Fruit fly (Drosophila melanogaster): ENCODE measurements around the gene Eaf6.

The Eaf6 gene

DNA sequence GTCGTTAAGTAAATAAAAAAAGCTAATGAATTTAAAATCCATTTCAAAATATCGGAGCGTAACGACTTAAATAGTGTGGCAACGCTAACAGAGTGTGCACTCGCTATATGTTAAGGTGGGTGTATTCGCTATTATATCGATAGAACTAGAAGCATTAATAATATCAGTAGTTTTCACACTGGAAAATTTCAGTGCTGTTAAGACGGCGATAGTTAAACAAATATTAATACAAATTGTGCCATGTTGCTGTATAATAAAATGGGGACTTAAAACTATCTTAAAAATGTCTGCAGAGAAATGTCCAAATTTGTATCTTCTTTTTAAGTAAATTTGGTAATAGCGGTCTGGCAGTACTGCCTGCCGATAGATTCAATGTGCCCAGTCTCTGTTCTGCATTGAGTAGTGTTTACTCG lies 24.8 kb downstream of the Eaf6 start (continued):
- TF ChIP-seq Xbp1 (GFP tag; optimal IDR thresholded peaks at IDR 0.05): peak; percentile 89
- TF ChIP-seq peb (GFP tag; IDR thresholded peaks at IDR 0.05): peak; percentile 56
- TF ChIP-seq CG17361 (GFP tag; IDR thresholded peaks at IDR 0.05): no peak; the same call in 2 of the 3 replicates
- peak; percentile 78 for TF ChIP-seq CG14860 (GFP tag; IDR thresholded peaks at IDR 0.05; ENCODE audit: partially characterized antibody)
- TF ChIP-seq twi (tag; optimal IDR thresholded peaks at IDR 0.05): no peak
- peak; percentile 88 for TF ChIP-seq CG16813 (GFP tag; IDR thresholded peaks at IDR 0.05; ENCODE audit: partially characterized antibody)
- TF ChIP-seq wdn (GFP tag; IDR thresholded peaks at IDR 0.05): peak; percentile 85
- peak; percentile 93 for TF ChIP-seq Ets97D (GFP tag; optimal IDR thresholded peaks at IDR 0.05)
- TF ChIP-seq CG5180 (GFP tag; optimal IDR thresholded peaks at IDR 0.05): no peak
- peak; percentile 78; the same call in 2 of the 3 replicates for TF ChIP-seq CG3726 (GFP tag; IDR thresholded peaks at IDR 0.05)
- TF ChIP-seq CG14050 (GFP tag; IDR thresholded peaks at IDR 0.05): peak; percentile 71
- TF ChIP-seq CG13123 (GFP tag; optimal IDR thresholded peaks at IDR 0.05): peak; percentile 86
- TF ChIP-seq CG12769 (tag; optimal IDR thresholded peaks at IDR 0.05): no peak
- TF ChIP-seq CG18599 (GFP tag; optimal IDR thresholded peaks at IDR 0.05): peak; percentile 85
- peak; percentile 85 for TF ChIP-seq Doc3 (GFP tag; IDR thresholded peaks at IDR 0.05; ENCODE audit: partially characterized antibody)
- peak; percentile 68; the same call in 1 of the 3 replicates for TF ChIP-seq Optix (GFP tag; IDR thresholded peaks at IDR 0.05)
- TF ChIP-seq Hr3 (GFP tag; optimal IDR thresholded peaks at IDR 0.05): peak; percentile 85
- peak; percentile 52 for TF ChIP-seq CG7928 (GFP tag; optimal IDR thresholded peaks at IDR 0.05)
- TF ChIP-seq ac (GFP tag; optimal IDR thresholded peaks at IDR 0.05): no peak
- no peak for TF ChIP-seq CG13894 (tag; optimal IDR thresholded peaks at IDR 0.05)
- no peak for TF ChIP-seq CG31365 (tag; optimal IDR thresholded peaks at IDR 0.05)
- TF ChIP-seq CG31388 (GFP tag; optimal IDR thresholded peaks at IDR 0.05): peak; percentile 80
- peak; percentile 92 for TF ChIP-seq CG1603 (tag; optimal IDR thresholded peaks at IDR 0.05)
- TF ChIP-seq CG13287 (GFP tag; IDR thresholded peaks at IDR 0.05; ENCODE audit: partially characterized antibody): peak; percentile 91
- peak; percentile 81 for TF ChIP-seq ase (GFP tag; IDR thresholded peaks at IDR 0.05)
- peak; percentile 92 for TF ChIP-seq al (GFP tag; IDR thresholded peaks at IDR 0.05)
- peak; percentile 93 for TF ChIP-seq pho (GFP tag; optimal IDR thresholded peaks at IDR 0.05)
- no peak for TF ChIP-seq CG15011 (GFP tag; optimal IDR thresholded peaks at IDR 0.05)
- no peak for TF ChIP-seq Hey (tag; optimal IDR thresholded peaks at IDR 0.05)
- peak; percentile 27 for TF ChIP-seq CG2875 (GFP tag; optimal IDR thresholded peaks at IDR 0.05)
- TF ChIP-seq Med (GFP tag): peak; percentile 98
- TF ChIP-seq CG4282 (GFP tag; optimal IDR thresholded peaks at IDR 0.05): peak; percentile 72
- TF ChIP-seq H15 (GFP tag; IDR thresholded peaks at IDR 0.05): peak; percentile 88
- peak; percentile 92 for TF ChIP-seq knrl (GFP tag; IDR thresholded peaks at IDR 0.05; ENCODE audit: partially characterized antibody)
- peak; percentile 80 for TF ChIP-seq hb (GFP tag; IDR thresholded peaks at IDR 0.05; ENCODE audit: partially characterized antibody)
- peak; percentile 86; the same call in 2 of the 3 replicates for TF ChIP-seq jigr1 (GFP tag; IDR thresholded peaks at IDR 0.05)
- TF ChIP-seq ATbp (GFP tag; optimal IDR thresholded peaks at IDR 0.05): no peak
- TF ChIP-seq CG14965 (GFP tag; optimal IDR thresholded peaks at IDR 0.05; ENCODE audit: borderline replicate concordance): peak; percentile 33
- TF ChIP-seq CG8388 (GFP tag; optimal IDR thresholded peaks at IDR 0.05): no peak
- TF ChIP-seq CG11093 (GFP tag; IDR thresholded peaks at IDR 0.05): peak; percentile 90
- TF ChIP-seq klu (GFP tag; IDR thresholded peaks at IDR 0.05): peak; percentile 92
- TF ChIP-seq cad (GFP tag; optimal IDR thresholded peaks at IDR 0.05): no peak
- peak in 1 of 2 experiments; percentile 43 for TF ChIP-seq insv (GFP tag; optimal IDR thresholded peaks at IDR 0.05)
- TF ChIP-seq Side (GFP tag; optimal IDR thresholded peaks at IDR 0.05): peak; percentile 78
- TF ChIP-seq dm (GFP tag; optimal IDR thresholded peaks at IDR 0.05): peak; percentile 82
- TF ChIP-seq esg (GFP tag; conservative IDR thresholded peaks at IDR 0.05): peak; percentile 92
- no peak for TF ChIP-seq sug (tag; optimal IDR thresholded peaks at IDR 0.05)
- peak; percentile 86 for TF ChIP-seq CG17829 (tag; optimal IDR thresholded peaks at IDR 0.05)
- TF ChIP-seq Lhr (GFP tag; optimal IDR thresholded peaks at IDR 0.05): peak; percentile 84
- peak; percentile 86 for TF ChIP-seq Ada2b (GFP tag; IDR thresholded peaks at IDR 0.05)
